Fruit fly (Drosophila melanogaster): ENCODE data around the gene Gbeta5.

dm6 chrX:8115343-8115676, 36.8 kb downstream of the Gbeta5 start:
- TF ChIP-seq Chrac-16 (GFP tag; optimal IDR thresholded peaks at IDR 0.05) (no peak), Dll (GFP tag; IDR thresholded peaks at IDR 0.05; ENCODE audit: partially characterized antibody) (no peak), onecut (GFP tag; IDR thresholded peaks at IDR 0.05) (no peak), Ssrp (tag; optimal IDR thresholded peaks at IDR 0.05) (no peak), mam (GFP tag; optimal IDR thresholded peaks at IDR 0.05) (no peak), inv (GFP tag; IDR thresholded peaks at IDR 0.05; ENCODE audit: partially characterized antibody) (no peak), CG18619 (GFP tag; optimal IDR thresholded peaks at IDR 0.05) (no peak), zen2 (GFP tag; IDR thresholded peaks at IDR 0.05; ENCODE audit: partially characterized antibody) (no peak), hkb (optimal IDR thresholded peaks at IDR 0.05) (no peak), hkb (GFP tag; IDR thresholded peaks at IDR 0.05) (no peak), CG10462 (GFP tag; optimal IDR thresholded peaks at IDR 0.05) (no peak)

Data from whole organism, embryonic.